Worm (Caenorhabditis elegans): ENCODE results near the gene T02H6.5.

- no peak for TF ChIP-seq ama-1 (optimal IDR thresholded peaks at IDR 0.05)
- TF ChIP-seq pha-2 (tag; optimal IDR thresholded peaks at IDR 0.05), result no peak
- TF ChIP-seq K02D7.2 (tag; optimal IDR thresholded peaks at IDR 0.05), result no peak
- no peak for TF ChIP-seq rnt-1 (tag; optimal IDR thresholded peaks at IDR 0.05)
- TF ChIP-seq pat-9 (tag; optimal IDR thresholded peaks at IDR 0.05), result no peak
- no peak for TF ChIP-seq ztf-16 (tag; optimal IDR thresholded peaks at IDR 0.05)
- no peak for TF ChIP-seq npax-4 (tag; optimal IDR thresholded peaks at IDR 0.05)
- no peak for TF ChIP-seq ceh-48 (tag; optimal IDR thresholded peaks at IDR 0.05)
These were observed 16.6 kb downstream of the T02H6.5 start, which contains the start of gene thoc-1 for ce11 chrII:701371-702139.

All from whole organism, late embryonic.